Worm (Caenorhabditis elegans) whole organism, dauer: ENCODE results near the gene F17H10.4.

Experiments
- unc-62 ChIP-seq: sonication (generic microtip); optimal IDR thresholded peaks from 2 replicates; lab custom pipeline; 2017; ENCODE audit warnings: missing biosample characterization, missing genetic modification reagents, missing genetic modification characterization

Gene F17H10.4

ce11 chrX:13147105-13147504 lies 20.8 kb upstream of the F17H10.4 start:
- no peak for TF ChIP-seq unc-62

DNA sequence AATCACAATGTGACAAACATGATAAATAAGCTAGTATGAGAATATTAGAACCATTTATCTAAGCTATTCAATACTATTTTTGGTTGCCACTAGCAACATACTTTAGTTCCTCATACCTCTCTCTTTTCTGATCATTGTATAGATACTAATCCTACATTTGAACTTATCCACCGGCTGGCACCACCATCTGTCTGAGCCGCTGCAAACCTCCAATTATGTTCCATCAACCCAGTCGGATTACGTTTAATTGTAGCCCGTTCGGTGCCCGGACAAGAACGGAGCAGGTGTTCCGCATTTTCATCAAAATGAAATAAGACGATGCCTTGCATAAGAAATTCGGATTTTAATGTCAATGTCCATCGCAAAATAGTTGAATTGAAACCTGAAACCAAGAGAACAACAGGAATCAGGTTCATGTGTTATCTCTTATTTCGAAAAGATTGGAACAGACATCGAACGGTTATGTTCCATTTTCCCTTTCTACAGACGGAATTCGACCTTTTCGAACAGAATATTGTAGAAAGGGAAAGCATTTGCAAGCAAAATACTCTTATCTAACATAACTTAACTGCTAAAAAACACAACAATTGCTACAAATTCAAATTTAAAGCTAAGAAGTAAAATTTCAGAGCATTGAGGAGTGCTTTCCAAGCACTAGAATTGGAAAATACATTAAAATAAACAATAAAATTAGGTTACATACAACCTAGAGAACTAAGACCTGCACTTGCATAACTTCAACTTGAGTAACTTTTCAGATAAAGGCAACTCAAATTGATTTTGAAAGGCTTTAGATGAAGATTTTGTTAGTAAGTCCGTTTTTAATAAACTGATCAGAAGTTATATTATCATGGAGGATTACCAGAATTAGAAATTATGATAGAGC lies 19.9 kb upstream of the F17H10.4 start:
- no peak for TF ChIP-seq unc-62

ce11 chrX:13144975-13145618 lies 18.8 kb upstream of the F17H10.4 start:
- TF ChIP-seq unc-62, result peak; percentile 15

- TF ChIP-seq unc-62, result no peak
These were observed 17.7 kb upstream of the F17H10.4 start for ce11 chrX:13143762-13144732.

DNA sequence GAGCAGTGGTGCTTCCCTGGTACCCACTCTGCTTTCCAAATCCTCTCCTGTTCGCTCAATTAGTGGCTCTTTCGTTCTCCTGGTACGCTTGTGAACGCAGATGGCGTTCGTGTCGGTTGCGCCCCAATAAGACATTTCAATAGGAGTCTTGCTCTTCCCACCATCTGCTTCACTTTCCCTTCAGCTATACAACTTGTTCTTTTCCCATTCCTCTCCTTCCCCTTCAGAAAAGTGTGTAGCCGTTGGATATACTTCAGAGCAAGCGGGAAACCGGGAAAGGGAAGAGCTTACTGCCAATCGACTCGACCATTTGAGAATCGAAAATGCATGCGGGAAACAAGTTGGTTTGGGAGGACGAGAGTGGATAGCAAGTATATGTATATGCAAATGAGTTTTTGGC lies 16.9 kb upstream of the F17H10.4 start:
- TF ChIP-seq unc-62, result no peak

ce11 chrX:13141440-13141839 lies 15.1 kb upstream of the F17H10.4 start, which contains the start of gene F09A5.3:
Gene F09A5.3, plus strand, starts transcription at chrX:13141601.
- no peak for TF ChIP-seq unc-62

- TF ChIP-seq unc-62, result no peak
These were observed 13.2 kb upstream of the F17H10.4 start, which contains the start of gene ttr-34 for ce11 chrX:13139493-13139892. Gene ttr-34, plus strand, starts transcription at chrX:13139793.

DNA sequence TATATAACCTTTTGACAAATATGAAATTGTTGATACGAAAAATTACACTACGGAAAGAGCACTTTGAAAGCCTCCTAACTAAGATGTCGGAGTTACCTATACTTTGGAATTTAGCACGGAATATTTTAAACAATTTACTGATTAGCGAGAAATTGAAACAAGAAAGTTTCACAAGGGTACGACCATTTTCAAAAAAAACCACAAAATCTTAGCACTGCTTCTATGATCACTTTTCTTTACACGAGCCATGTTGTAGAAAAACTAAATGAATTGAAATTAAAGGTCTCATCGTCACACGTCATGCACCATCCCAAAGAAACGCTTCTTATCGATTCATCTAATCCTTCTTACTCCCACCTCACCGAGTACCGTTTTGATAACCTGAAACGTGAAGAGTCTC lies 8.5 kb upstream of the F17H10.4 start, which contains the start of gene F09A5.2:
Gene F09A5.2, plus strand, starts transcription at position 301 of the 400 bp plus-strand sequence.
- no peak for TF ChIP-seq unc-62

ce11 chrX:13129949-13130348 lies 3.6 kb upstream of the F17H10.4 start, which contains the start of gene spin-3:
Gene spin-3, plus strand, starts transcription at chrX:13130249.
- TF ChIP-seq unc-62, result no peak

ce11 chrX:13122191-13122590 lies 4.1 kb downstream of the F17H10.4 start, which contains the start of gene snx-17:
Gene snx-17, minus strand, starts transcription at chrX:13122291.
- TF ChIP-seq unc-62, result no peak

- no peak for TF ChIP-seq unc-62
These were observed 5.2 kb downstream of the F17H10.4 start for ce11 chrX:13121104-13121503.

ce11 chrX:13119900-13120299 lies 6.4 kb downstream of the F17H10.4 start:
- TF ChIP-seq unc-62, result no peak

ce11 chrX:13116380-13116779 lies 9.9 kb downstream of the F17H10.4 start:
- TF ChIP-seq unc-62, result no peak

- no peak for TF ChIP-seq unc-62
These were observed 10.6 kb downstream of the F17H10.4 start for ce11 chrX:13115694-13116093.

DNA sequence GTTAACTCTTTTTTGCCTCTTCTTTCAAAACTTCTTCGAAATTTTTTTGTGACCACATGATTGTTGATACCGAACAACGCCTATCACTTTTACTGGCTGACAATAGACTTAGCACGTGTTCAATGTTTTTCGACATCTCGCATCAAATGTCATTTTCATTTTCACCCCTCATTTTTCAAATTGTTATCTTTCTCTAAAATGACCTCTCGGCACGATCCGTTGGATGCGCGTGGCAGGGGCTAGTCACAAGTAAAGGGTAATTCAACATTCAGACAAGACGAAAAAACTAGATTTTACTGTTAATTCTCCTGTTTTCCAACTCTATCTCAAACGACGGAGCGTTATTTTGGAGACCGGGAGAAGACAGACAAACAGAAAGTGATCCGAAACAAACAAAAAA lies 12.9 kb downstream of the F17H10.4 start, which contains the start of gene F17H10.2:
Gene F17H10.2, plus strand, starts transcription at position 316 of the 400 bp plus-strand sequence.
- TF ChIP-seq unc-62, result no peak

DNA sequence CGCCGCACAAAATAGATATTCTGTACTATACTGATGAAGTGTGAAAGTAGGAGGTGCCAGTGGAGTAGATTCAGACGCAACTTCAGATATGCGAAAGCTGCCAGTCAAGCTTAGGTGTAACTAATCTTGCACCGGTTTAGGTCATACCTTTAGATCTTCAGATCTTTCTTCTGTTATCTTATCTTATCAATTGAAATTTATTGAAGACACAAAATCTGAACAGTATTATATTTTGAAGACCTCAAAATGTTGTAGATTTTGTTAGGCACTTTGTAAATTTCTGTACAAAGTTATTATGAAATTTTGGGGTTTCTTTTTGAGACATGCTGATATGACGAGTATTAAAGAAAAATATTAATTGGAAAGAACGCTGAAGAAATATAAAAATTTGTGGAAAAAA lies 13.7 kb downstream of the F17H10.4 start:
- no peak for TF ChIP-seq unc-62
